Worm (Caenorhabditis elegans) whole organism, L3 larva: ENCODE measurements around the gene ctf-4.

Experiments used
- skn-1 ChIP-seq: fragments of 150-350 bp; optimal IDR thresholded peaks from 2 replicates; lab custom pipeline; 2014; ENCODE audit warnings: missing biosample characterization, missing genetic modification characterization
- snpc-4 ChIP-seq: fragments of 150-350 bp; optimal IDR thresholded peaks from 2 replicates; lab custom pipeline; 2014; ENCODE audit warnings: missing biosample characterization, missing genetic modification characterization

ce11 chrV:10970070-10970469, 4.7 kb upstream of the ctf-4 start, which contains the start of gene F17C11.22:
- TF ChIP-seq snpc-4 (tag; lab: Kevin White, UChicago) (no peak), skn-1 (tag; lab: Kevin White, UChicago) (no peak)
